Worm (Caenorhabditis elegans): ENCODE measurements around the gene F23D12.7.

F23D12.7 gene

DNA sequence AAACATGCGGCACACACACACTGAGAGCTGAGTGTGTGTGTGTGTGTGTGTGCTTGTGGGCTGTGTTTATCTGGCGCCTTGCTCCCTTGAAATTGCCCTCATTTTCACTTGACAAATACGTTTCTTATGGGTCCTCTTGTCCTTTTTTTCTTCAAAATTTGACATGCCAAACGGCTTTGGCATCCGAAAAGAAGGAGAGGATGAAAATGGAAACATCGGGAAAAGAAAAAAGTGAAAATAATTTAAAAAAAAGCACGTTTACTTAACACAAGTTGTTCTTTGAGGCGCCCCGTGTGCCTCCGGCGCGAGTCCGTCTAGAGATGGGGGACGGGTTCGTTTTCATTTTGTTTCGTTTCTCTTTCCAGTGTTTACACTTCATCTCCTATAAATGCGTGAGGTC, 41.4 kb upstream of the F23D12.7 start:
- TF ChIP-seq ham-2 (GFP tag; optimal IDR thresholded peaks at IDR 0.05) (no peak), M03D4.4 (tag; optimal IDR thresholded peaks at IDR 0.05) (no peak), ces-1 (GFP tag; optimal IDR thresholded peaks at IDR 0.05) (no peak), ceh-83 (GFP tag; optimal IDR thresholded peaks at IDR 0.05) (no peak), sem-2 (GFP tag; optimal IDR thresholded peaks at IDR 0.05) (no peak), unc-62 (GFP tag; optimal IDR thresholded peaks at IDR 0.05) (no peak), mep-1 (tag; optimal IDR thresholded peaks at IDR 0.05) (no peak), sptf-1 (tag; optimal IDR thresholded peaks at IDR 0.05) (no peak), lin-32 (GFP tag; optimal IDR thresholded peaks at IDR 0.05) (no peak), elt-1 (tag; optimal IDR thresholded peaks at IDR 0.05; ENCODE audit: borderline replicate concordance, insufficient read depth) (no peak), nhr-2 (tag; optimal IDR thresholded peaks at IDR 0.05) (no peak), ztf-11 (tag; optimal IDR thresholded peaks at IDR 0.05) (no peak), cnd-1 (tag; optimal IDR thresholded peaks at IDR 0.05) (no peak), ceh-39 (tag; optimal IDR thresholded peaks at IDR 0.05) (no peak), nhr-237 (tag; optimal IDR thresholded peaks at IDR 0.05) (no peak), hlh-1 (tag; optimal IDR thresholded peaks at IDR 0.05) (no peak), mls-2 (tag; optimal IDR thresholded peaks at IDR 0.05) (no peak), nhr-12 (tag; optimal IDR thresholded peaks at IDR 0.05) (no peak)

DNA sequence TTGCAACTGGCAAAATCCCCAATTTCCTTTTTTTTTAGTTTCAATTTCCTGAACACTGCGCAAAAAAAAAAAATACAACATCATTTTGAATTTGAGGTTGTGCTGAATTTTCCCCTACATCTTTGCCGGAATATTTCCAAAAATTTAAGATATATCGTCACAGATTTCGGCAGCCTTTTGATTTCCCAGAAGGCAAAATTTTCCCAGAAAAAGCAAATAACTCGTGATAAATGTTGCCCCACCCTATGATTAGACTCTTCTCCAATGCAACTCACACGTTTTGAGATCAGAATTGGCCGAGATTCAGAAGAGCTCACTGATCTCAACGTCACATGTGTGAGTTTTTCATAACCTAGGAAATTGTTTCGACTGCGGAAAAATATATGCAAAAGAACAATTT, 38.8 kb upstream of the F23D12.7 start:
- TF ChIP-seq blmp-1 (tag; optimal IDR thresholded peaks at IDR 0.05) (no peak), unc-62 (GFP tag; optimal IDR thresholded peaks at IDR 0.05) (no peak), snpc-4 (tag; optimal IDR thresholded peaks at IDR 0.05) (no peak), mep-1 (tag; optimal IDR thresholded peaks at IDR 0.05) (no peak), mls-2 (tag; optimal IDR thresholded peaks at IDR 0.05) (no peak), unc-39 (tag; optimal IDR thresholded peaks at IDR 0.05) (no peak), mab-5 (tag; optimal IDR thresholded peaks at IDR 0.05) (no peak), ham-2 (GFP tag; optimal IDR thresholded peaks at IDR 0.05) (no peak), nhr-28 (tag; optimal IDR thresholded peaks at IDR 0.05) (no peak), hlh-1 (tag; optimal IDR thresholded peaks at IDR 0.05) (no peak), bed-3 (GFP tag; optimal IDR thresholded peaks at IDR 0.05) (no peak), nhr-237 (tag; optimal IDR thresholded peaks at IDR 0.05) (no peak)

DNA sequence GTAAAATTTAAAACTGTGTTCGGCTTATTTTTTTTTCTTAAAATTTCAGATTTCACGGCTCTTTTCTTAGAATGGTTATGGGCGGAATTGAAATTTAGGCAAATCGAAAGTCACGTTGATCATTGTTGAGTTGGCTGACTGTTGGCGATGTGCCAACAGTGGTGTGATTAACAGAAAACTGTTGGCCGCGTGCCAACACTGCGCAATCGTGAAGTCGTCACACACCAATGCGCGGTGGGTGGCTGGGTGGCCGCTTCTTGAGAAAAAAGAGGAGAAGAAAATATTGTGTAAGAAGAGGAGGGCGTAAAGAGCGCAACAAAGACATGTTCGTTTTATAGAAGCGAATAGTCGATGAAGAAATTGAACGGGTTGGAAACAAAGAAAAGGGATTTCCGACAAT, 37.5 kb upstream of the F23D12.7 start:
- TF ChIP-seq nhr-2 (tag; optimal IDR thresholded peaks at IDR 0.05) (no peak), mls-2 (tag; optimal IDR thresholded peaks at IDR 0.05) (peak; percentile 22), zip-8 (tag; optimal IDR thresholded peaks at IDR 0.05) (peak; percentile 23), cnd-1 (tag; optimal IDR thresholded peaks at IDR 0.05) (peak; percentile 55), bed-3 (GFP tag; optimal IDR thresholded peaks at IDR 0.05) (no peak), ceh-39 (tag; optimal IDR thresholded peaks at IDR 0.05) (peak; percentile 70), mep-1 (tag; optimal IDR thresholded peaks at IDR 0.05) (peak; percentile 38), snpc-4 (tag; optimal IDR thresholded peaks at IDR 0.05) (no peak)

DNA sequence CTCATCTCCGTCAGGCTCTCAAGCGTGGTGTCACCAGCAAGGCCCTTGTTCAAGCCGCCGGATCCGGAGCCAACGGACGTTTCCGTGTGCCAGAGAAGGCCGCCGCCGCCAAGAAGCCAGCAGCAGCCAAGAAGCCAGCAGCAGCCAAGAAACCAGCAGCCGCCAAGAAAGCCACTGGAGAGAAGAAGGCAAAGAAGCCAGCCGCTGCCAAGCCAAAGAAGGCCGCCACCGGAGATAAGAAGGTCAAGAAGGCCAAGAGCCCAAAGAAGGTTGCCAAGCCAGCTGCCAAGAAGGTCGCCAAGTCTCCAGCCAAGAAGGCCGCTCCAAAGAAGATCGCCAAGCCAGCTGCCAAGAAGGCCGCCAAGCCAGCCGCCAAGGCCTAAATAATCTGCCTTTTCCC, 36.9 kb upstream of the F23D12.7 start:
- no peak for TF ChIP-seq nhr-76 (tag; optimal IDR thresholded peaks at IDR 0.05)
- no peak for TF ChIP-seq mls-2 (tag; optimal IDR thresholded peaks at IDR 0.05)

DNA sequence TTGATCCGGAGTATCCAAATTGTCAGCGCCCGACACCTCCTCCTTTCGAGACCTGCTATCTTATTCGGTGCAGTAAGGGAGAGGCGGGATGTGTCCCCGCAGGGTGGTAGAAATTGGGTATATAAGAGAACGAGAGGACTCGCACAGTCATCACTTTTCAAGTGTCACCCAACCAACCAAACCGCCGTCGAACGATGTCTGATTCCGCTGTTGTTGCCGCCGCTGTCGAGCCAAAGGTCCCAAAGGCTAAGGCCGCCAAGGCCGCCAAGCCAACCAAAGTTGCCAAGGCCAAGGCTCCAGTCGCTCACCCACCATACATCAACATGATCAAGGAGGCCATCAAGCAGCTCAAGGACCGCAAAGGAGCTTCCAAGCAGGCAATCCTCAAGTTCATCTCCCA, 36.3 kb upstream of the F23D12.7 start, which contains the start of gene his-24:
his-24 (plus strand) TSS at position 150 of the 400 bp plus-strand sequence.
- TF ChIP-seq mep-1 (tag; optimal IDR thresholded peaks at IDR 0.05) = peak; percentile 87
- no peak for TF ChIP-seq ceh-43 (GFP tag; optimal IDR thresholded peaks at IDR 0.05)
- no peak for TF ChIP-seq elt-3 (tag; optimal IDR thresholded peaks at IDR 0.05)
- peak; percentile 44 for TF ChIP-seq lsy-2 (tag; optimal IDR thresholded peaks at IDR 0.05)
- TF ChIP-seq ham-2 (GFP tag; optimal IDR thresholded peaks at IDR 0.05) = no peak
- no peak for TF ChIP-seq tbx-8 (GFP tag; optimal IDR thresholded peaks at IDR 0.05)
- TF ChIP-seq sem-2 (GFP tag; optimal IDR thresholded peaks at IDR 0.05) = no peak
- TF ChIP-seq unc-120 (tag; optimal IDR thresholded peaks at IDR 0.05; ENCODE audit: poor library complexity, severe bottlenecking) = peak; percentile 26
- peak; percentile 6 for TF ChIP-seq zip-8 (tag; optimal IDR thresholded peaks at IDR 0.05)
- no peak for TF ChIP-seq unc-39 (tag; optimal IDR thresholded peaks at IDR 0.05)
- TF ChIP-seq pha-4 (tag; optimal IDR thresholded peaks at IDR 0.05) = peak; percentile 66
- no peak for TF ChIP-seq bed-3 (GFP tag; optimal IDR thresholded peaks at IDR 0.05)
- TF ChIP-seq snpc-4 (tag; optimal IDR thresholded peaks at IDR 0.05) = no peak
- TF ChIP-seq nhr-2 (tag; optimal IDR thresholded peaks at IDR 0.05) = no peak
- TF ChIP-seq unc-62 (GFP tag; optimal IDR thresholded peaks at IDR 0.05) = peak; percentile 29
- peak; percentile 5 for TF ChIP-seq lin-32 (GFP tag; optimal IDR thresholded peaks at IDR 0.05)
- TF ChIP-seq sptf-1 (tag; optimal IDR thresholded peaks at IDR 0.05) = peak; percentile 38
- TF ChIP-seq mab-5 (tag; optimal IDR thresholded peaks at IDR 0.05) = no peak
- TF ChIP-seq ces-1 (GFP tag; optimal IDR thresholded peaks at IDR 0.05) = peak; percentile 37
- peak; percentile 25 for TF ChIP-seq drap-1 (GFP tag; optimal IDR thresholded peaks at IDR 0.05)
- TF ChIP-seq cnd-1 (tag; optimal IDR thresholded peaks at IDR 0.05) = peak; percentile 59
- TF ChIP-seq nhr-28 (tag; optimal IDR thresholded peaks at IDR 0.05) = no peak
- no peak for TF ChIP-seq flh-1 (GFP tag; optimal IDR thresholded peaks at IDR 0.05)
- TF ChIP-seq ceh-39 (tag; optimal IDR thresholded peaks at IDR 0.05) = peak; percentile 61
- peak; percentile 51 for TF ChIP-seq ceh-83 (GFP tag; optimal IDR thresholded peaks at IDR 0.05)
- peak; percentile 35 for TF ChIP-seq hlh-1 (tag; optimal IDR thresholded peaks at IDR 0.05)
- TF ChIP-seq ztf-11 (tag; optimal IDR thresholded peaks at IDR 0.05) = peak; percentile 64
- TF ChIP-seq nhr-12 (tag; optimal IDR thresholded peaks at IDR 0.05) = no peak
- no peak for TF ChIP-seq nhr-237 (tag; optimal IDR thresholded peaks at IDR 0.05)
- peak; percentile 36 for TF ChIP-seq M03D4.4 (tag; optimal IDR thresholded peaks at IDR 0.05)
- TF ChIP-seq nhr-76 (tag; optimal IDR thresholded peaks at IDR 0.05) = no peak
- no peak for TF ChIP-seq elt-1 (tag; optimal IDR thresholded peaks at IDR 0.05; ENCODE audit: borderline replicate concordance, insufficient read depth)
- peak; percentile 47 for TF ChIP-seq mls-2 (tag; optimal IDR thresholded peaks at IDR 0.05)
- no peak for TF ChIP-seq blmp-1 (tag; optimal IDR thresholded peaks at IDR 0.05)
- peak; percentile 75 for TF ChIP-seq lin-13 (tag; optimal IDR thresholded peaks at IDR 0.05)
